Fruit fly (Drosophila melanogaster): ENCODE data around the gene CG9519.

The CG9519 gene

DNA sequence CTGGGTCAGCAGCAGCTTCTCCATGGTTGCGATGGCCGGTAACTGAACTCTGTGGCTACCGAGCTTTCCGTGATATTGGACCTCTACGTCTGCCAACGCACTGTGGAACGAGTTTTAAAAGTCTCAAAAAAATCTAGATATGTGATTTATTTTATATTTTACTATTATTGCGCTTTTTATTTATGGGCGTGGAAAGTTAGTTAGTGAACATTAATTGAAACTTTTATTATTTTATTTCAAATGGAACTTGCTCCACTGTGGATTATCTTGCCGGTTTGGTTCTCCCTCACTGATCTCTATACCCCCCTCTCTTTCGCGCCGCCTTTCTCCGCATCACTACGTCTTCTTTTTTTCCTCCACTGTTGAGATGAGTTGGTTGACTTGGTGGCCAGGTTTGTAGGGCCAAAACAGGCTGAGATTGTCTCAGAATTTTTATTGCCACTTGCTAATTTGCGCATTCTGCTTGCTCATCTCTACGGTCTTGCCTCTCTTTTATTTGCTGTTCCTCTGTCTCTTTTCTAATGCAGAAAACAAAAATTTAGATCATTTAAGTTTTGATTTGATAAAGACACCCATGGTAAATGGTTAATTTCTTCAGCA is 7.3 kb downstream of the CG9519 start, which contains the start of gene CG9522 (continued):
- no peak for TF ChIP-seq yki (optimal IDR thresholded peaks at IDR 0.05)
- TF ChIP-seq CG13296 (GFP tag; optimal IDR thresholded peaks at IDR 0.05) = peak; percentile 63
- peak; percentile 64 for TF ChIP-seq croc (GFP tag; conservative IDR thresholded peaks at IDR 0.05)
- TF ChIP-seq nom (GFP tag; optimal IDR thresholded peaks at IDR 0.05) = peak; percentile 77
- TF ChIP-seq scrt (GFP tag; optimal IDR thresholded peaks at IDR 0.05) = peak; percentile 45
- TF ChIP-seq inv (GFP tag; IDR thresholded peaks at IDR 0.05; ENCODE audit: partially characterized antibody) = no peak
- peak; percentile 29 for TF ChIP-seq Deaf1 (tag; optimal IDR thresholded peaks at IDR 0.05)
- TF ChIP-seq Tbp (GFP tag; optimal IDR thresholded peaks at IDR 0.05) = no peak
- TF ChIP-seq aop (GFP tag; IDR thresholded peaks at IDR 0.05) = 0 out of 2 replicates have a peak, but pooled peaks have one; percentile 35
- no peak for TF ChIP-seq CG4282 (GFP tag; optimal IDR thresholded peaks at IDR 0.05)
- peak; percentile 20 for TF ChIP-seq CG2116 (GFP tag; optimal IDR thresholded peaks at IDR 0.05)
- TF ChIP-seq CG2129 (GFP tag; IDR thresholded peaks at IDR 0.05; ENCODE audit: partially characterized antibody) = no peak
- peak; percentile 61 for TF ChIP-seq CG2120 (GFP tag; optimal IDR thresholded peaks at IDR 0.05)
- TF ChIP-seq Hr78 (GFP tag; optimal IDR thresholded peaks at IDR 0.05) = peak in 1 of 2 experiments; percentile 4
- peak; percentile 47 for TF ChIP-seq sqz (GFP tag; optimal IDR thresholded peaks at IDR 0.05)
- no peak for TF ChIP-seq D19B (GFP tag; optimal IDR thresholded peaks at IDR 0.05)
- TF ChIP-seq CG31224 (GFP tag; IDR thresholded peaks at IDR 0.05) = 0 out of 2 replicates have a peak, but pooled peaks have one; percentile 32
- no peak for TF ChIP-seq gfzf (GFP tag; optimal IDR thresholded peaks at IDR 0.05)
- peak; percentile 23 for TF ChIP-seq CG8290 (GFP tag; optimal IDR thresholded peaks at IDR 0.05)
- no peak for TF ChIP-seq CG8290 (tag; optimal IDR thresholded peaks at IDR 0.05)
- no peak for TF ChIP-seq Dfd (GFP tag; optimal IDR thresholded peaks at IDR 0.05)
- TF ChIP-seq run (tag; optimal IDR thresholded peaks at IDR 0.05) = peak; percentile 53
- TF ChIP-seq CG4360 (GFP tag; IDR thresholded peaks at IDR 0.05) = 0 out of 2 replicates have a peak, but pooled peaks have one; percentile 36
- no peak for TF ChIP-seq pita (GFP tag; optimal IDR thresholded peaks at IDR 0.05)
- TF ChIP-seq Fer2 (tag; optimal IDR thresholded peaks at IDR 0.05) = peak; percentile 25
- TF ChIP-seq B-H1 (GFP tag; IDR thresholded peaks at IDR 0.05) = peak; percentile 51
- TF ChIP-seq CG6765 (GFP tag; optimal IDR thresholded peaks at IDR 0.05) = peak; percentile 2
- no peak for TF ChIP-seq Nf-YC (tag; optimal IDR thresholded peaks at IDR 0.05)
- peak; percentile 6 for TF ChIP-seq Ets97D (GFP tag; optimal IDR thresholded peaks at IDR 0.05)
- peak; percentile 43; the same call in 1 of the 2 replicates for TF ChIP-seq E2f2 (GFP tag; IDR thresholded peaks at IDR 0.05)
- peak; percentile 46 for TF ChIP-seq NfI (GFP tag; optimal IDR thresholded peaks at IDR 0.05)
- TF ChIP-seq CG11456 (GFP tag; IDR thresholded peaks at IDR 0.05) = peak; percentile 69; the same call in 2 of the 3 replicates
- peak; percentile 55 for TF ChIP-seq CG12659 (GFP tag; optimal IDR thresholded peaks at IDR 0.05)
- no peak for TF ChIP-seq unc-4 (GFP tag; IDR thresholded peaks at IDR 0.05; ENCODE audit: partially characterized antibody)
- no peak for TF ChIP-seq ab (GFP tag; optimal IDR thresholded peaks at IDR 0.05)
- TF ChIP-seq vvl (GFP tag; IDR thresholded peaks at IDR 0.05) = peak; percentile 90
- TF ChIP-seq zen (tag; optimal IDR thresholded peaks at IDR 0.05) = peak; percentile 49
- TF ChIP-seq Optix (GFP tag; IDR thresholded peaks at IDR 0.05) = peak; percentile 59; the same call in 2 of the 3 replicates
- TF ChIP-seq Vsx1 (GFP tag; optimal IDR thresholded peaks at IDR 0.05) = peak; percentile 60
- TF ChIP-seq CG14050 (GFP tag; IDR thresholded peaks at IDR 0.05) = peak; percentile 34; the same call in 1 of the 3 replicates
- no peak for TF ChIP-seq repo (GFP tag; optimal IDR thresholded peaks at IDR 0.05)
- peak; percentile 77 for TF ChIP-seq CG13424 (tag; optimal IDR thresholded peaks at IDR 0.05)
- TF ChIP-seq Hand (GFP tag; optimal IDR thresholded peaks at IDR 0.05) = no peak
- TF ChIP-seq CG10431 (GFP tag; optimal IDR thresholded peaks at IDR 0.05) = peak; percentile 68
- peak; percentile 85 for TF ChIP-seq CG10979 (tag; optimal IDR thresholded peaks at IDR 0.05)
- no peak for TF ChIP-seq CG7271 (tag; optimal IDR thresholded peaks at IDR 0.05)
- peak; percentile 34 for TF ChIP-seq Dek (tag; optimal IDR thresholded peaks at IDR 0.05)
- peak; percentile 29 for TF ChIP-seq pum (GFP tag; optimal IDR thresholded peaks at IDR 0.05)
- peak; percentile 67; the same call in 2 of the 3 replicates for TF ChIP-seq gce (GFP tag; IDR thresholded peaks at IDR 0.05)
- peak; percentile 50 for TF ChIP-seq CG6654 (GFP tag; optimal IDR thresholded peaks at IDR 0.05)

All from whole organism, embryonic.